Worm (Caenorhabditis elegans): ENCODE results near the gene dhs-25.

DNA sequence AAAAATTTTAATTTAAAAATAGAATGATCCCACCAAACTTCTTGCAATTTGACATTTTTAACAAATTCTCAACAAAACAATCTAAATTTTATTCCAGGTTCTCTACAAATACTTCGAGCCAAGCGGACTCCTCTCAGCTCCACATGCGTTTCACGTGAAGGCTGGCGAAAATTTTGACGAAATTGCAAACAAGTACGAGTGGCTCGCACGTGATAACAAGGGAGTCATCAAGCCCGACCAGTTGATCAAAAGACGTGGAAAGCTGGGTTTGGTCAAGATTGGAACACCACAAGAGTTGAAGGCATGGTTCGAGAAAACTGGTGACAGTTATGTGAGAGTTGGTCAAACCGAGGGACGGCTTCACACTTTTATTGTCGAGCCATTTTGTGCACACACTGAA lies 6.7 kb upstream of the dhs-25 start:
- TF ChIP-seq ama-1 (optimal IDR thresholded peaks at IDR 0.05), result no peak
- no peak for TF ChIP-seq elt-3 (tag; optimal IDR thresholded peaks at IDR 0.05)
- TF ChIP-seq efl-3 (GFP tag; optimal IDR thresholded peaks at IDR 0.05), result no peak
- TF ChIP-seq unc-62 (GFP tag; optimal IDR thresholded peaks at IDR 0.05), result no peak
